Worm (Caenorhabditis elegans) whole organism, late embryonic: ENCODE results near the gene K06B4.4.
"Not testable (repeated sequence)": the region's sequence is repeated elsewhere in the genome, so short reads cannot be mapped to it uniquely, and the experiment has no call there.

Source experiments
- C08G9.2 ChIP-seq: sonication (generic microtip); optimal IDR thresholded peaks from 2 replicates; lab custom pipeline; 2016; ENCODE audit warnings: mild to moderate bottlenecking, missing genetic modification characterization, moderate library complexity, missing compliant biosample characterization
- K09A11.1 ChIP-seq: sonication (generic microtip); optimal IDR thresholded peaks from 2 replicates; lab custom pipeline; 2017; ENCODE audit warnings: antibody characterized with exemption, mild to moderate bottlenecking, missing genetic modification characterization, missing compliant biosample characterization; ENCODE audit not compliant: insufficient read depth
- ahr-1 ChIP-seq: sonication (generic microtip); optimal IDR thresholded peaks from 2 replicates; lab custom pipeline; 2016; ENCODE audit warnings: missing genetic modification characterization, missing compliant biosample characterization
- ama-1 ChIP-seq: fragments of 150-350 bp; optimal IDR thresholded peaks from 2 replicates; lab custom pipeline; 2014
- ceh-14 ChIP-seq: sonication (generic microtip); optimal IDR thresholded peaks from 2 replicates; lab custom pipeline; 2016; ENCODE audit warnings: missing genotype, missing genetic modification characterization, missing compliant biosample characterization
- ceh-2 ChIP-seq: sonication (generic microtip); optimal IDR thresholded peaks from 2 replicates; lab custom pipeline; 2016; ENCODE audit warnings: missing genotype, missing genetic modification characterization, missing compliant biosample characterization
- ceh-22 ChIP-seq: sonication (generic microtip); optimal IDR thresholded peaks from 2 replicates; lab custom pipeline; 2017; ENCODE audit warnings: missing biosample characterization, missing genetic modification characterization
- ceh-24 ChIP-seq: sonication (generic microtip); optimal IDR thresholded peaks from 2 replicates; lab custom pipeline; 2016; ENCODE audit warnings: mild to moderate bottlenecking, missing genetic modification characterization, missing compliant biosample characterization
- ceh-30 ChIP-seq: fragments of 150-350 bp; optimal IDR thresholded peaks from 2 replicates; lab custom pipeline; 2014; ENCODE audit warnings: missing biosample characterization, missing genetic modification characterization
- ceh-34 ChIP-seq: sonication (generic microtip); optimal IDR thresholded peaks from 2 replicates; lab custom pipeline; 2016; ENCODE audit warnings: mild to moderate bottlenecking, missing genetic modification characterization, missing compliant biosample characterization
- ceh-45 ChIP-seq: fragments of 200-800 bp; sonication (Bioruptor generic); IDR thresholded peaks from 2 replicates; pipeline ENCODE4 v1.3.6; 2022; ENCODE audit warnings: missing genetic modification reagents, missing genetic modification characterization, missing compliant biosample characterization
- ceh-48 ChIP-seq: sonication (generic microtip); optimal IDR thresholded peaks from 2 replicates; lab custom pipeline; 2016; ENCODE audit warnings: missing genetic modification characterization, inconsistent platforms, missing compliant biosample characterization
- ceh-9 ChIP-seq: sonication (generic microtip); optimal IDR thresholded peaks from 2 replicates; lab custom pipeline; 2016; ENCODE audit warnings: mild to moderate bottlenecking, missing genetic modification characterization, inconsistent platforms, missing compliant biosample characterization
- dmd-4 ChIP-seq: sonication (generic microtip); optimal IDR thresholded peaks from 2 replicates; lab custom pipeline; 2016; ENCODE audit warnings: borderline replicate concordance, missing genetic modification characterization, missing compliant biosample characterization
- dve-1 ChIP-seq: sonication (generic microtip); optimal IDR thresholded peaks from 2 replicates; lab custom pipeline; 2017; ENCODE audit warnings: antibody characterized with exemption, mild to moderate bottlenecking, missing genetic modification characterization, missing compliant biosample characterization
- elt-2 ChIP-seq: sonication (generic microtip); optimal IDR thresholded peaks from 2 replicates; lab custom pipeline; 2016; ENCODE audit warnings: missing genetic modification reagents, missing genetic modification characterization, missing compliant biosample characterization
- ets-4 ChIP-seq: sonication (generic microtip); optimal IDR thresholded peaks from 2 replicates; lab custom pipeline; 2016; ENCODE audit warnings: missing genetic modification characterization, missing compliant biosample characterization
- hlh-6 ChIP-seq: sonication (generic microtip); optimal IDR thresholded peaks from 2 replicates; lab custom pipeline; 2016; ENCODE audit warnings: missing genotype, missing genetic modification characterization, missing compliant biosample characterization
- hlh-8 ChIP-seq: sonication (generic microtip); optimal IDR thresholded peaks from 2 replicates; lab custom pipeline; 2016; ENCODE audit warnings: missing genotype, missing genetic modification characterization, missing compliant biosample characterization
- madf-2 ChIP-seq: sonication (generic microtip); optimal IDR thresholded peaks from 2 replicates; lab custom pipeline; 2017; ENCODE audit warnings: missing genetic modification characterization, missing compliant biosample characterization
- nhr-11 ChIP-seq: fragments of 150-350 bp; optimal IDR thresholded peaks from 2 replicates; lab custom pipeline; 2014; ENCODE audit warnings: missing biosample characterization, missing genetic modification characterization
- npax-4 ChIP-seq: sonication (generic microtip); optimal IDR thresholded peaks from 2 replicates; lab custom pipeline; 2016; ENCODE audit warnings: missing genetic modification characterization, missing compliant biosample characterization
- odd-2 ChIP-seq: sonication (generic microtip); optimal IDR thresholded peaks from 2 replicates; lab custom pipeline; 2017; ENCODE audit warnings: antibody characterized with exemption, mild to moderate bottlenecking, missing genetic modification characterization, missing compliant biosample characterization
- pax-1 ChIP-seq: fragments of 150-350 bp; optimal IDR thresholded peaks from 2 replicates; lab custom pipeline; 2014; ENCODE audit warnings: missing biosample characterization, missing genetic modification characterization
- pha-2 ChIP-seq: sonication (generic microtip); optimal IDR thresholded peaks from 2 replicates; lab custom pipeline; 2017; ENCODE audit warnings: mild to moderate bottlenecking, missing genetic modification characterization, missing compliant biosample characterization
- ref-2 ChIP-seq: sonication (generic microtip); optimal IDR thresholded peaks from 2 replicates; lab custom pipeline; 2016; ENCODE audit warnings: missing genetic modification characterization, missing compliant biosample characterization
- rnt-1 ChIP-seq: sonication (generic microtip); optimal IDR thresholded peaks from 2 replicates; lab custom pipeline; 2016; ENCODE audit warnings: missing genetic modification characterization, missing compliant biosample characterization
- sox-2 ChIP-seq: fragments of 200-800 bp; sonication (Bioruptor generic); IDR thresholded peaks from 2 replicates; pipeline ENCODE4 v1.3.6; 2022; ENCODE audit warnings: missing genetic modification reagents, missing genetic modification characterization, missing compliant biosample characterization
- tbx-7 ChIP-seq: sonication (generic microtip); optimal IDR thresholded peaks from 2 replicates; lab custom pipeline; 2016; ENCODE audit warnings: missing genotype, missing genetic modification characterization, missing compliant biosample characterization
- ttx-3 ChIP-seq: sonication (generic microtip); optimal IDR thresholded peaks from 2 replicates; lab custom pipeline; 2016; ENCODE audit warnings: missing genetic modification reagents, missing genetic modification characterization, missing compliant biosample characterization
- unc-42 ChIP-seq: sonication (generic microtip); optimal IDR thresholded peaks from 2 replicates; lab custom pipeline; 2016; ENCODE audit warnings: missing genotype, missing genetic modification characterization, missing compliant biosample characterization
- unc-86 ChIP-seq: sonication (generic microtip); optimal IDR thresholded peaks from 2 replicates; lab custom pipeline; 2016; ENCODE audit warnings: missing genetic modification characterization, missing compliant biosample characterization
- ztf-16 ChIP-seq: sonication (generic microtip); optimal IDR thresholded peaks from 2 replicates; lab custom pipeline; 2017; ENCODE audit warnings: missing genetic modification characterization, missing compliant biosample characterization

Gene K06B4.4

DNA sequence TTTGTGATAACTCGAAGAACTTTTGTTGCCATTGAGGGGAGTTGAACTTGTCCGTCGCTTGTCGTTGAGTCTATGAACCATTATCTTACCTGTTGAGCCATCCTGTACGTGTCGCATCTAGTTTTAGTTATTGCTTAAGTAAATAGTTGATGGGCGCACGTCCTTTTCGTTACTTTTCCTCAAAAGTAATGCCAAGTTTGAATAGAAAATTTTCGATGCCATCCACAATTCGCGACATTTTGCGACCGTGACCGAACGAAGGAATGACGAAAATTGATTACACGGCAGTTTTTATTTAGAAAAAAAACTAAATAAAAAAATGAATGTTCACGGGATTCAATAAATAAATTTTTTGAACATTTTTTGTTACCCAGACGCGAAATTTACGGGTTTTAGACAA lies 770 bp upstream of the K06B4.4 start, which contains the start of gene F53E4.1:
Gene F53E4.1 (minus strand): TSS at position 101 of the 400 bp plus-strand sequence.
- not testable (repeated sequence) for TF ChIP-seq ceh-9, K09A11.1, ets-4 (tag; lab: Kevin White, UChicago)

ce11 chrV:15670139-15670538 lies 1.2 kb downstream of the K06B4.4 start, which contains the start of gene K06B4.15:
TSS of gene K06B4.15 (plus strand) at chrV:15670439.
- TF ChIP-seq hlh-6, ceh-34, rnt-1 (tag; lab: Kevin White, UChicago): not testable (repeated sequence)

- TF ChIP-seq ahr-1 (tag; lab: Kevin White, UChicago) (no peak), pha-2 (tag; lab: Kevin White, UChicago) (no peak), elt-2 (tag; lab: Kevin White, UChicago) (no peak), odd-2 (tag; lab: Kevin White, UChicago) (no peak), ref-2 (tag; lab: Kevin White, UChicago) (no peak), dmd-4 (tag; lab: Kevin White, UChicago) (no peak), ceh-34 (tag; lab: Kevin White, UChicago) (no peak), ceh-22 (tag; lab: Kevin White, UChicago) (no peak), pax-1 (tag; lab: Kevin White, UChicago) (no peak), ceh-48 (tag; lab: Kevin White, UChicago) (no peak), unc-42 (tag; lab: Kevin White, UChicago) (no peak)
These were observed 4.7 kb downstream of the K06B4.4 start, which contains the start of gene nhr-51 for ce11 chrV:15673707-15674106. TSS of gene nhr-51 (plus strand) at chrV:15674007.

ce11 chrV:15674899-15675298 lies 5.9 kb downstream of the K06B4.4 start:
- TF ChIP-seq ztf-16 (tag; lab: Kevin White, UChicago) (no peak), elt-2 (tag; lab: Kevin White, UChicago) (no peak)

DNA sequence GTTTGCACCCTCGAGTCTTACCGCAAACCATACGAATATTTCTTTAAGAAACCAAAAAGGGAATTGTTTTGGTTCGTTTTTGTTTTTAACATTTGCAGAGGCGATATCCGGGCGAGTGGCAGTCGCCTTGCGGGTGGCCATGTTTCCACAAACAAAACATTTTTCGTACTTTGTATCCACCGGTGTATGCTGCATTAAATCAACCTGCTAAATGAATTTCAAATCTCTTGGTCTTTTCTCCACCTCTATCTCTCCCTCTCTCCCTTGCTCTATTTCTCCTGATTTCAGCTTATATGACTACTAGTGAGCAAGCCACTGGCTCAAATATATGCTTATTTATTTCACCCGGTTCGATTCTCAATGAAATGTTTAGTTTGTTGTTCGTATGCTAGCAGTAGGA lies 8.3 kb downstream of the K06B4.4 start, which contains the start of gene nhr-52:
Gene nhr-52 (plus strand): TSS at position 301 of the 400 bp plus-strand sequence.
- no peak for TF ChIP-seq ref-2 (tag; lab: Kevin White, UChicago)

DNA sequence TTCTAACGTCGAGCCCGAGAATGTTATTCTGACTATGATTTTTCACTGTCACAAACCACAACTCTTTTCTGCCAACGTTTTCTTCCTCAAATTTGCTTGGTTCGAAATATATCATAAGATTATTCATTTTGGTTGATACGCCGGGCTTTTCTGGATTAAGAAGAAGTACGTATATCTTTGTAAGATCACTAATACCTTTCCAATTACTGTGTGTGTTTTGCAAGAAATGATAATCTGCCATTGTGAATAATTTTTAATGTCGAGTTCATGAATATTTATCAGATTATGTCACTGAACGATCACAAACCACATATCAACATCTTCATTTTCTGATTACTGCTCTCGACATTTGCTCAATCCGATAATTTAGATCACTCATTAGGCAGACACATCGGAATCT lies 16.6 kb downstream of the K06B4.4 start, which contains the start of gene nhr-196:
Gene nhr-196 (plus strand): TSS at position 118 of the 400 bp plus-strand sequence.
- TF ChIP-seq ceh-45 (GFP tag; lab: Robert Waterston, UW), result no peak
- no peak for TF ChIP-seq ama-1 (lab: Kevin White, UChicago)
- TF ChIP-seq npax-4 (tag; lab: Kevin White, UChicago), result no peak

ce11 chrV:15687660-15688059 lies 18.7 kb downstream of the K06B4.4 start, which contains the start of gene nhr-197:
TSS of gene nhr-197 (plus strand) at chrV:15687960.
- TF ChIP-seq ceh-2 (tag; lab: Kevin White, UChicago), result no peak
- no peak for TF ChIP-seq unc-86 (tag; lab: Kevin White, UChicago)
- TF ChIP-seq tbx-7 (tag; lab: Kevin White, UChicago), result no peak
- TF ChIP-seq nhr-11, result no peak
- no peak for TF ChIP-seq hlh-8 (tag; lab: Kevin White, UChicago)
- no peak for TF ChIP-seq ceh-24
- no peak for TF ChIP-seq ttx-3 (tag; lab: Kevin White, UChicago)
- TF ChIP-seq C08G9.2 (tag; lab: Kevin White, UChicago), result no peak
- TF ChIP-seq dve-1 (tag; lab: Kevin White, UChicago), result no peak
- no peak for TF ChIP-seq sox-2 (GFP tag; lab: Robert Waterston, UW)
- TF ChIP-seq madf-2, result no peak
- no peak for TF ChIP-seq ceh-14 (tag; lab: Kevin White, UChicago)
- TF ChIP-seq ceh-30 (tag; lab: Kevin White, UChicago), result no peak
- TF ChIP-seq ceh-34 (tag; lab: Kevin White, UChicago), result no peak
